Fruit fly (Drosophila melanogaster) whole organism, larva: ENCODE data around the gene ppk19.
A peak's percentile ranks its signal among the peaks of the same experiment; 100 is the strongest.

Experiments used
- noc ChIP-seq: fragments of 200-800 bp; sonication (Bioruptor generic); optimal IDR thresholded peaks from 3 replicates; lab custom pipeline; 2019; ENCODE audit warnings: missing biosample characterization, mild to moderate bottlenecking, missing genetic modification characterization, moderate library complexity

ppk19 gene

dm6 chr3R:29672156-29672555 is at the start of gene ppk19:
Gene ppk19 (plus strand): TSS chr3R:29672456.
- no peak for TF ChIP-seq noc (tag; lab: Kevin White, UChicago)

- no peak for TF ChIP-seq noc (tag; lab: Kevin White, UChicago)
Observed at dm6 chr3R:29625883-29626282, 46.4 kb upstream of the ppk19 start.

- TF ChIP-seq noc (tag; lab: Kevin White, UChicago): no peak
Observed at dm6 chr3R:29651488-29651887, 20.8 kb upstream of the ppk19 start.

dm6 chr3R:29659950-29660349 is 12.3 kb upstream of the ppk19 start, which contains the start of gene Dop1R2:
Gene Dop1R2 (minus strand): TSS chr3R:29659984.
- no peak for TF ChIP-seq noc (tag; lab: Kevin White, UChicago)

dm6 chr3R:29664183-29664829 is 8.0 kb upstream of the ppk19 start, which contains the start of gene ppk21:
Gene ppk21 (plus strand): TSS chr3R:29664779.
- TF ChIP-seq noc (tag; lab: Kevin White, UChicago): no peak

dm6 chr3R:29668777-29669176 is 3.5 kb upstream of the ppk19 start, which contains the start of the genes ppk20 and ppk30:
Gene ppk20 (minus strand): TSS chr3R:29668877.
Gene ppk30 (plus strand): TSS chr3R:29669149.
- TF ChIP-seq noc (tag; lab: Kevin White, UChicago): no peak

dm6 chr3R:29671060-29671707 is 1.1 kb upstream of the ppk19 start, which contains the start of gene Obp99a:
Gene Obp99a (plus strand): TSS chr3R:29671657.
- peak; percentile 26 for TF ChIP-seq noc (tag; lab: Kevin White, UChicago)

- TF ChIP-seq noc (tag; lab: Kevin White, UChicago): peak; percentile 10
Observed at dm6 chr3R:29675333-29675732, 3.1 kb downstream of the ppk19 start, which contains the start of the genes Bub3 and Cap-D2. Gene Bub3 (minus strand): TSS chr3R:29675421. Gene Cap-D2 (plus strand): TSS chr3R:29675651.

- no peak for TF ChIP-seq noc (tag; lab: Kevin White, UChicago)
Observed at dm6 chr3R:29681241-29681640, 9.0 kb downstream of the ppk19 start.

- TF ChIP-seq noc (tag; lab: Kevin White, UChicago): no peak
Observed at dm6 chr3R:29682152-29682600, 9.9 kb downstream of the ppk19 start, which contains the start of the genes CG7582 and Gycalpha99B. Gene CG7582 (minus strand): TSS chr3R:29682278. Gene Gycalpha99B (plus strand): TSS chr3R:29682503.

- TF ChIP-seq noc (tag; lab: Kevin White, UChicago): no peak
Observed at dm6 chr3R:29686698-29687097, 14.4 kb downstream of the ppk19 start.

- TF ChIP-seq noc (tag; lab: Kevin White, UChicago): no peak
Observed at dm6 chr3R:29689211-29689610, 17.0 kb downstream of the ppk19 start, which contains the start of gene Obp99c. Gene Obp99c (minus strand): TSS chr3R:29689311.

- TF ChIP-seq noc (tag; lab: Kevin White, UChicago): no peak
Observed at dm6 chr3R:29689833-29690538, 17.7 kb downstream of the ppk19 start.

- TF ChIP-seq noc (tag; lab: Kevin White, UChicago): no peak
Observed at dm6 chr3R:29690539-29690852, 18.2 kb downstream of the ppk19 start.

dm6 chr3R:29690960-29691527 is 18.8 kb downstream of the ppk19 start:
- TF ChIP-seq noc (tag; lab: Kevin White, UChicago): no peak
